Worm (Caenorhabditis elegans) whole organism, L2 larva: Measurements from ENCODE around the gene F18H3.1.

Source experiments
- C34F6.9 ChIP-seq: fragments of 150-350 bp; optimal IDR thresholded peaks from 2 replicates; lab custom pipeline; 2014; ENCODE audit warnings: missing biosample characterization, missing genetic modification characterization
- F13H6.1 ChIP-seq: sonication (generic microtip); optimal IDR thresholded peaks from 2 replicates; lab custom pipeline; 2016; ENCODE audit warnings: missing genetic modification characterization, missing compliant biosample characterization
- R02D3.7 ChIP-seq: fragments of 150-350 bp; optimal IDR thresholded peaks from 2 replicates; lab custom pipeline; 2014; ENCODE audit warnings: missing biosample characterization, missing genetic modification characterization
- Y55F3AM.14 ChIP-seq: fragments of 200-800 bp; sonication (Bioruptor generic); optimal IDR thresholded peaks from 2 replicates; lab custom pipeline; 2018; ENCODE audit warnings: mild to moderate bottlenecking, missing genetic modification characterization, missing compliant biosample characterization
- alr-1 ChIP-seq: fragments of 150-350 bp; optimal IDR thresholded peaks from 2 replicates; lab custom pipeline; 2014; ENCODE audit warnings: missing biosample characterization, missing genetic modification characterization
- ama-1 ChIP-seq: fragments of 150-350 bp; optimal IDR thresholded peaks from 2 replicates; lab custom pipeline; 2018; ENCODE audit warnings: inconsistent platforms
- blmp-1 ChIP-seq: sonication (generic microtip); optimal IDR thresholded peaks from 2 replicates; lab custom pipeline; 2017; ENCODE audit warnings: missing genetic modification characterization, mild to moderate bottlenecking, missing compliant biosample characterization, antibody characterized with exemption, moderate library complexity; ENCODE audit not compliant: insufficient read depth
- ceh-82 ChIP-seq: fragments of 150-350 bp; optimal IDR thresholded peaks from 2 replicates; lab custom pipeline; 2014; ENCODE audit warnings: missing biosample characterization, missing genetic modification characterization
- crh-2 ChIP-seq: sonication (generic microtip); optimal IDR thresholded peaks from 2 replicates; lab custom pipeline; 2017; ENCODE audit warnings: missing biosample characterization, missing genetic modification characterization
- dmd-4 ChIP-seq: sonication (generic microtip); optimal IDR thresholded peaks from 2 replicates; lab custom pipeline; 2017; ENCODE audit warnings: missing biosample characterization, missing genetic modification characterization
- egl-27 ChIP-seq: sonication (generic microtip); optimal IDR thresholded peaks from 3 replicates; lab custom pipeline; 2017; ENCODE audit warnings: missing biosample characterization, missing genetic modification reagents, missing genetic modification characterization
- elt-1 ChIP-seq: fragments of 150-350 bp; optimal IDR thresholded peaks from 2 replicates; lab custom pipeline; 2014; ENCODE audit warnings: missing biosample characterization, missing genetic modification characterization
- elt-3 ChIP-seq: sonication (generic microtip); optimal IDR thresholded peaks from 2 replicates; lab custom pipeline; 2017; ENCODE audit warnings: missing biosample characterization, missing genetic modification characterization
- lin-13 ChIP-seq: fragments of 150-350 bp; optimal IDR thresholded peaks from 2 replicates; lab custom pipeline; 2014; ENCODE audit warnings: missing biosample characterization, missing genetic modification reagents, missing genetic modification characterization
- lin-39 ChIP-seq: fragments of 150-350 bp; optimal IDR thresholded peaks from 2 replicates; lab custom pipeline; 2014; ENCODE audit warnings: missing biosample characterization, missing genetic modification reagents, missing genetic modification characterization
- mab-5 ChIP-seq: fragments of 150-350 bp; optimal IDR thresholded peaks from 2 replicates; lab custom pipeline; 2014; ENCODE audit warnings: missing biosample characterization, missing genetic modification characterization
- mdl-1 ChIP-seq, 2 experiments: fragments of 150-350 bp in 1 of 2; sonication (generic microtip) in 1 of 2; optimal IDR thresholded peaks; 2 replicates each; lab custom pipeline; 2017; ENCODE audit warnings: missing biosample characterization in 2 of 2, missing genetic modification characterization in 2 of 2
- nhr-11 ChIP-seq: fragments of 150-350 bp; optimal IDR thresholded peaks from 2 replicates; lab custom pipeline; 2014; ENCODE audit warnings: missing biosample characterization, missing genetic modification characterization
- nhr-12 ChIP-seq: fragments of 150-350 bp; optimal IDR thresholded peaks from 2 replicates; lab custom pipeline; 2014; ENCODE audit warnings: missing biosample characterization, missing genetic modification characterization
- nhr-129 ChIP-seq: fragments of 150-350 bp; optimal IDR thresholded peaks from 2 replicates; lab custom pipeline; 2014; ENCODE audit warnings: missing biosample characterization, missing genetic modification characterization
- nhr-21 ChIP-seq: fragments of 150-350 bp; optimal IDR thresholded peaks from 2 replicates; lab custom pipeline; 2014; ENCODE audit warnings: missing biosample characterization, missing genetic modification characterization
- nhr-23 ChIP-seq: fragments of 150-350 bp; optimal IDR thresholded peaks from 2 replicates; lab custom pipeline; 2014; ENCODE audit warnings: missing biosample characterization, missing genetic modification reagents, missing genetic modification characterization
- nhr-25 ChIP-seq: fragments of 150-350 bp; sonication (generic microtip); optimal IDR thresholded peaks from 3 replicates; lab custom pipeline; 2014; ENCODE audit warnings: missing biosample characterization, missing genetic modification characterization
- nhr-6 ChIP-seq: fragments of 150-350 bp; optimal IDR thresholded peaks from 2 replicates; lab custom pipeline; 2014; ENCODE audit warnings: missing biosample characterization, missing genetic modification characterization
- nhr-77 ChIP-seq: fragments of 150-350 bp; optimal IDR thresholded peaks from 2 replicates; lab custom pipeline; 2014; ENCODE audit warnings: missing biosample characterization, missing genetic modification characterization
- peb-1 ChIP-seq: fragments of 150-350 bp; optimal IDR thresholded peaks from 2 replicates; lab custom pipeline; 2014; ENCODE audit warnings: missing biosample characterization, missing genetic modification characterization
- sem-4 ChIP-seq: fragments of 150-350 bp; optimal IDR thresholded peaks from 2 replicates; lab custom pipeline; 2014; ENCODE audit warnings: missing biosample characterization, missing genetic modification reagents, missing genetic modification characterization
- skn-1 ChIP-seq: sonication (generic microtip); optimal IDR thresholded peaks from 2 replicates; lab custom pipeline; 2017; ENCODE audit warnings: missing biosample characterization, missing genetic modification characterization
- sma-3 ChIP-seq: sonication (generic microtip); optimal IDR thresholded peaks from 2 replicates; lab custom pipeline; 2016; ENCODE audit warnings: missing genetic modification reagents, missing genetic modification characterization, missing compliant biosample characterization
- sma-9 ChIP-seq, 2 experiments: fragments of 150-350 bp in 1 of 2; sonication (generic microtip) in 1 of 2; optimal IDR thresholded peaks; 2 replicates each; lab custom pipeline; 2014 to 2016; ENCODE audit warnings: missing genetic modification characterization in 2 of 2, mild to moderate bottlenecking in 1 of 2, missing biosample characterization in 1 of 2, missing compliant biosample characterization in 1 of 2, missing genetic modification reagents in 1 of 2, moderate library complexity in 1 of 2
- snpc-4 ChIP-seq: fragments of 150-350 bp; optimal IDR thresholded peaks from 2 replicates; lab custom pipeline; 2014; ENCODE audit warnings: missing biosample characterization, missing genetic modification characterization
- unc-39 ChIP-seq: fragments of 150-350 bp; optimal IDR thresholded peaks from 2 replicates; lab custom pipeline; 2014; ENCODE audit warnings: missing biosample characterization, missing genetic modification characterization
- unc-55 ChIP-seq: fragments of 150-350 bp; sonication (generic microtip); optimal IDR thresholded peaks from 3 replicates; lab custom pipeline; 2014; ENCODE audit warnings: missing biosample characterization, missing genetic modification reagents, missing genetic modification characterization
- unc-62 ChIP-seq: fragments of 150-350 bp; optimal IDR thresholded peaks from 2 replicates; lab custom pipeline; 2014; ENCODE audit warnings: missing biosample characterization, missing genetic modification reagents, missing genetic modification characterization
- zag-1 ChIP-seq: fragments of 150-350 bp; optimal IDR thresholded peaks from 2 replicates; lab custom pipeline; 2014; ENCODE audit warnings: missing biosample characterization, missing genetic modification characterization
- ztf-1 ChIP-seq: fragments of 200-800 bp; sonication (Bioruptor generic); conservative IDR thresholded peaks from 2 replicates; pipeline ENCODE4 v1.3.6; 2022; ENCODE audit warnings: missing genetic modification characterization, missing compliant biosample characterization
- ztf-11 ChIP-seq: sonication (generic microtip); optimal IDR thresholded peaks from 2 replicates; lab custom pipeline; 2017; ENCODE audit warnings: missing biosample characterization, missing genetic modification characterization
- ztf-4 ChIP-seq: fragments of 150-350 bp; optimal IDR thresholded peaks from 2 replicates; lab custom pipeline; 2014; ENCODE audit warnings: missing biosample characterization, missing genetic modification characterization

F18H3.1 gene

ce11 chrX:13544544-13545021, 25.1 kb downstream of the F18H3.1 start:
- TF ChIP-seq nhr-21 (tag; lab: Kevin White, UChicago), result peak; percentile 60
- TF ChIP-seq nhr-129 (tag; lab: Kevin White, UChicago), result no peak
- TF ChIP-seq zag-1 (tag; lab: Kevin White, UChicago), result no peak
- peak; percentile 3 for TF ChIP-seq crh-2 (tag; lab: Kevin White, UChicago)
- TF ChIP-seq ztf-4 (tag; lab: Kevin White, UChicago), result no peak
- TF ChIP-seq blmp-1 (tag; lab: Kevin White, UChicago), result no peak
- no peak for TF ChIP-seq nhr-23 (tag; lab: Kevin White, UChicago)
- no peak for TF ChIP-seq lin-39 (tag; lab: Kevin White, UChicago)
- no peak for TF ChIP-seq nhr-11 (tag; lab: Kevin White, UChicago)
- TF ChIP-seq nhr-77, result no peak
- TF ChIP-seq nhr-25, result peak; percentile 2
- TF ChIP-seq ama-1 (lab: Kevin White, UChicago), result peak; percentile 78
- TF ChIP-seq unc-55, result peak; percentile 81
- TF ChIP-seq dmd-4 (tag; lab: Kevin White, UChicago), result no peak

- TF ChIP-seq nhr-12 (tag; lab: Kevin White, UChicago) (no peak), dmd-4 (tag; lab: Kevin White, UChicago) (no peak), unc-55 (no peak), alr-1 (tag; lab: Kevin White, UChicago) (no peak), peb-1 (tag; lab: Kevin White, UChicago) (no peak), ztf-1 (GFP tag; lab: Robert Waterston, UW) (no peak), elt-1 (no peak), mab-5 (no peak), nhr-21 (tag; lab: Kevin White, UChicago) (no peak), ztf-11 (no peak), lin-13 (GFP tag; lab: Kevin White, UChicago) (no peak), nhr-6 (no peak), C34F6.9 (tag; lab: Kevin White, UChicago) (no peak), zag-1 (tag; lab: Kevin White, UChicago) (no peak), lin-39 (tag; lab: Kevin White, UChicago) (no peak), mdl-1 (tag; optimal IDR thresholded peaks at IDR 0.05; lab: Kevin White, UChicago) (no peak), sma-9 (GFP tag; optimal IDR thresholded peaks at IDR 0.05; lab: Kevin White, UChicago) (no peak), sma-9 (tag; optimal IDR thresholded peaks at IDR 0.05; lab: Kevin White, UChicago) (no peak), elt-3 (tag; lab: Kevin White, UChicago) (no peak), Y55F3AM.14 (GFP tag; lab: Kevin White, UChicago) (no peak), sma-3 (GFP tag; lab: Kevin White, UChicago) (no peak)
Measured at ce11 chrX:13550890-13551289, 31.4 kb downstream of the F18H3.1 start, which contains the start of gene odr-1. TSS of gene odr-1 (minus strand) at chrX:13550990.

- TF ChIP-seq sma-9 (GFP tag; optimal IDR thresholded peaks at IDR 0.05; lab: Kevin White, UChicago) (peak; percentile 64), sma-9 (tag; optimal IDR thresholded peaks at IDR 0.05; lab: Kevin White, UChicago) (no peak), sem-4 (no peak), mdl-1 (tag; optimal IDR thresholded peaks at IDR 0.05; lab: Kevin White, UChicago) (no peak), nhr-129 (tag; lab: Kevin White, UChicago) (peak; percentile 61), skn-1 (no peak), nhr-12 (tag; lab: Kevin White, UChicago) (no peak), unc-39 (tag; lab: Kevin White, UChicago) (no peak), ceh-82 (no peak), snpc-4 (no peak), F13H6.1 (peak; percentile 68)
- TF ChIP-seq, all 48 proteins: peak for 3
Measured at ce11 chrX:13555098-13555497, 35.6 kb downstream of the F18H3.1 start.

- TF ChIP-seq snpc-4, result no peak
- no peak for TF ChIP-seq egl-27 (tag; lab: Kevin White, UChicago)
- TF ChIP-seq lin-39 (tag; lab: Kevin White, UChicago), result no peak
- no peak for TF ChIP-seq sem-4
- TF ChIP-seq sma-3 (GFP tag; lab: Kevin White, UChicago), result no peak
- no peak for TF ChIP-seq crh-2 (tag; lab: Kevin White, UChicago)
- no peak for TF ChIP-seq nhr-21 (tag; lab: Kevin White, UChicago)
- TF ChIP-seq nhr-6, result no peak
- no peak for TF ChIP-seq R02D3.7 (tag; lab: Kevin White, UChicago)
- TF ChIP-seq nhr-11 (tag; lab: Kevin White, UChicago), result no peak
- TF ChIP-seq unc-62, result no peak
- TF ChIP-seq ceh-82, result no peak
- no peak for TF ChIP-seq peb-1 (tag; lab: Kevin White, UChicago)
Measured at ce11 chrX:13556066-13556465, 36.6 kb downstream of the F18H3.1 start, which contains the start of gene glb-20. TSS of gene glb-20 (minus strand) at chrX:13556166.
